Worm (Caenorhabditis elegans) whole organism, early embryonic: ENCODE data around the gene srj-25.

Source experiments
- B0310.2 ChIP-seq: sonication (generic microtip); optimal IDR thresholded peaks from 2 replicates; lab custom pipeline; 2016; ENCODE audit warnings: mild to moderate bottlenecking, missing genetic modification characterization, missing compliant biosample characterization
- F13C5.2 ChIP-seq: sonication (generic microtip); optimal IDR thresholded peaks from 2 replicates; lab custom pipeline; 2017; ENCODE audit warnings: mild to moderate bottlenecking, missing genetic modification characterization, inconsistent platforms, missing compliant biosample characterization
- aly-1 ChIP-seq: sonication (generic microtip); optimal IDR thresholded peaks from 2 replicates; lab custom pipeline; 2016; ENCODE audit warnings: missing genetic modification characterization, missing compliant biosample characterization
- ama-1 ChIP-seq: fragments of 150-350 bp; optimal IDR thresholded peaks from 2 replicates; lab custom pipeline; 2014
- ceh-13 ChIP-seq: fragments of 200-800 bp; sonication (Bioruptor generic); optimal IDR thresholded peaks from 2 replicates; lab custom pipeline; 2018; ENCODE audit warnings: mild to moderate bottlenecking, missing genetic modification characterization, missing compliant biosample characterization
- ceh-36 ChIP-seq: sonication (generic microtip); optimal IDR thresholded peaks from 2 replicates; lab custom pipeline; 2016; ENCODE audit warnings: missing genetic modification characterization, inconsistent platforms, missing compliant biosample characterization
- ets-7 ChIP-seq: sonication (generic microtip); optimal IDR thresholded peaks from 2 replicates; lab custom pipeline; 2016; ENCODE audit warnings: missing genotype, missing genetic modification characterization, missing compliant biosample characterization
- flt-1 ChIP-seq: fragments of 200-800 bp; sonication (Bioruptor generic); IDR thresholded peaks from 2 replicates; pipeline ENCODE4 v1.3.6; 2022; ENCODE audit warnings: missing genetic modification characterization, missing compliant biosample characterization
- hmbx-1 ChIP-seq: sonication (generic microtip); optimal IDR thresholded peaks from 2 replicates; lab custom pipeline; 2016; ENCODE audit warnings: mild to moderate bottlenecking, missing genetic modification characterization, missing compliant biosample characterization
- hmg-4 ChIP-seq: fragments of 200-800 bp; sonication (Bioruptor generic); optimal IDR thresholded peaks from 2 replicates; lab custom pipeline; 2018; ENCODE audit warnings: mild to moderate bottlenecking, missing genetic modification characterization, missing compliant biosample characterization
- hnd-1 ChIP-seq: sonication (generic microtip); optimal IDR thresholded peaks from 2 replicates; lab custom pipeline; 2016; ENCODE audit warnings: missing genetic modification characterization, missing compliant biosample characterization
- pes-1 ChIP-seq: fragments of 200-800 bp; sonication (Bioruptor generic); IDR thresholded peaks from 2 replicates; pipeline ENCODE4 v1.3.6; 2022; ENCODE audit warnings: missing genetic modification reagents, missing genetic modification characterization, missing compliant biosample characterization
- scrt-1 ChIP-seq: fragments of 200-800 bp; sonication (Bioruptor generic); IDR thresholded peaks from 2 replicates; pipeline ENCODE4 v1.3.6; 2022; ENCODE audit warnings: missing genetic modification characterization, missing compliant biosample characterization
- sea-1 ChIP-seq: fragments of 200-800 bp; sonication (Bioruptor generic); conservative IDR thresholded peaks from 2 replicates; pipeline ENCODE4 v1.3.6; 2022; ENCODE audit warnings: missing genetic modification characterization, missing compliant biosample characterization
- tbx-11 ChIP-seq: fragments of 200-800 bp; sonication (Bioruptor generic); IDR thresholded peaks from 2 replicates; pipeline ENCODE4 v1.3.6; 2022; ENCODE audit warnings: missing genetic modification characterization, missing compliant biosample characterization
- tbx-37 ChIP-seq: fragments of 200-800 bp; sonication (Bioruptor generic); conservative IDR thresholded peaks from 2 replicates; pipeline ENCODE4 v1.3.6; 2022; ENCODE audit warnings: missing genetic modification reagents, missing genetic modification characterization, missing compliant biosample characterization
- tra-4 ChIP-seq: sonication (generic microtip); optimal IDR thresholded peaks from 2 replicates; lab custom pipeline; 2017; ENCODE audit warnings: missing genetic modification characterization, missing compliant biosample characterization

Gene srj-25

DNA sequence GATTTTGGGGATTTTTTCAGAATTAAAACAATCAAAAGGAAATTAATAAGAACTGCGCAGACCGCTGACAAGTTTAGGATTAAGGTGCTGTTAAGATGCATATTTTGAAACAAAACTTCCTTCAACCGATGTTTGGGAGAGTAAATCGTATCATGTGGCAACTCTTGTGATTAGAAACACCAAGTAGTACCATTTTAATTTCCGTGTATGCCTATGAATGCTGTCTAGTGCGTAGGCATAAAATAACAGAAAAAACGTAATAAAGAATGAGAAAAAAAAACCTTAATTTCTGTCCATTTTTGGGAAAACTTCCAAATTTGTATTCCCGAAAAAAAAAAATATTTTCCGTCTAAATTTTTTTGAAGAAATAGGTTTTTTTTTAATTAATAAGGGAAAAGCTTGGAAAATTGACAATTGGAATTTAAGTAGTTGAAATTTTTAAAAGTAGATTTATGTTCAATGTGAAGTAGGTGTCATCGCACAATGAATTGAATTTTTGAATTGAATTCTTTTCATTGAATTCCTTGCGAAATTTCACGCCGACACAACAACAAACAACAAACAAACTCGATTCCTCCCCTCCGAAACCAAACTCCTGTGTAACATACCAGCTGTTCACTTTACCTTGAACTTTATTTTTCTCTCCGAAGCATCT lies 16.7 kb upstream of the srj-25 start, which contains the start of the genes str-262 and srp-1:
Gene str-262, minus strand, starts transcription at position 101 of the 655 bp plus-strand sequence.
Gene srp-1, plus strand, starts transcription at position 605 of the 655 bp plus-strand sequence.
- TF ChIP-seq aly-1 (tag; lab: Kevin White, UChicago) (no peak), sea-1 (GFP tag; lab: Robert Waterston, UW) (no peak), ceh-36 (no peak), tbx-37 (GFP tag; lab: Robert Waterston, UW) (no peak), flt-1 (GFP tag; lab: Robert Waterston, UW) (no peak), ama-1 (no peak), hnd-1 (tag; lab: Kevin White, UChicago) (no peak), hmg-4 (GFP tag; lab: Kevin White, UChicago) (no peak), tra-4 (no peak)

DNA sequence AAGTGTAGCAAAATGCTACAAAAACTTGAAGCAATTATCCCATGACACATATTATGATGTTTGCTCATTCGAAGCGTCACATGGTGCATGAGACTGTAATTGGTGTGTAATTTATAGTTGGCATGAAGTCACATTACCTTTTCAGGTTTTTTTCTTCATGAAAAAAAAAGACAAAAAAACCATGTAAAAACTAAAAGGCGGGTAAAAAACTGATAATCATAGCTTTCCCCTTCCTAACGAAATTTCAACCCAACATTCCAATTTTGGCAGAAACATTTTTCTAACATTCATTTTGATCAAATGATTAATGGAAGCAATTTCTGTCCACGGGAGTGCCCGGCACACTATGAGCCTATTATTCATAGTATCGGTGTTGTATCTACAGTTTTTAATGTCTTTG lies 12.0 kb upstream of the srj-25 start, which contains the start of gene sri-4:
Gene sri-4, plus strand, starts transcription at position 301 of the 400 bp plus-strand sequence.
- TF ChIP-seq ceh-36 = no peak
- no peak for TF ChIP-seq hnd-1 (tag; lab: Kevin White, UChicago)
- no peak for TF ChIP-seq F13C5.2 (tag; lab: Kevin White, UChicago)
- no peak for TF ChIP-seq flt-1 (GFP tag; lab: Robert Waterston, UW)
- TF ChIP-seq B0310.2 (tag; lab: Kevin White, UChicago) = no peak
- no peak for TF ChIP-seq tbx-37 (GFP tag; lab: Robert Waterston, UW)
- no peak for TF ChIP-seq tra-4
- TF ChIP-seq tbx-11 (GFP tag; lab: Robert Waterston, UW) = no peak
- TF ChIP-seq hmg-4 (GFP tag; lab: Kevin White, UChicago) = no peak
- no peak for TF ChIP-seq sea-1 (GFP tag; lab: Robert Waterston, UW)
- no peak for TF ChIP-seq ceh-13 (GFP tag; lab: Kevin White, UChicago)
- TF ChIP-seq ama-1 = no peak
- TF ChIP-seq aly-1 (tag; lab: Kevin White, UChicago) = no peak
- no peak for TF ChIP-seq scrt-1

DNA sequence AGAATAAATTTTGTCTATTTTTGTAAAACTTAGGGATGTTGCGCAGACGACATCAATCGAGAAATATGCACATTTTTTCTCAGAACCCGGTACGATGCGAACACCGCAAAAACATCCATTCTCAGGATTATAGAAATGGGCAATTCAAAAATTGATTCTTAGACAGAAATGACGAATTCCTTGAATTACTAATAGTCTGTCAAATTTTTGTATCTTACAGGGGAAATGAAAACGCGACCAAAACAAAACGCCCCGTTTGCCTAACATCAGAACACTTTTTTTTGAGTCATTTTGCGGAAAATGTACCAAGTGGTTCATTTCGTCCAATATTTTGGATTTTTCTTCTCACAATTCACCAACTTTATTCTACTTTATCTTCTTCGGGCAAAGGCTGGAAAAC lies 7.3 kb upstream of the srj-25 start, which contains the start of gene str-134:
Gene str-134, plus strand, starts transcription at position 301 of the 400 bp plus-strand sequence.
- TF ChIP-seq scrt-1 = no peak
- TF ChIP-seq F13C5.2 (tag; lab: Kevin White, UChicago) = no peak
- TF ChIP-seq ets-7 (tag; lab: Kevin White, UChicago) = no peak
- no peak for TF ChIP-seq sea-1 (GFP tag; lab: Robert Waterston, UW)
- TF ChIP-seq ama-1 = no peak
- TF ChIP-seq hnd-1 (tag; lab: Kevin White, UChicago) = no peak
- TF ChIP-seq tra-4 = no peak
- no peak for TF ChIP-seq flt-1 (GFP tag; lab: Robert Waterston, UW)
- TF ChIP-seq B0310.2 (tag; lab: Kevin White, UChicago) = no peak

DNA sequence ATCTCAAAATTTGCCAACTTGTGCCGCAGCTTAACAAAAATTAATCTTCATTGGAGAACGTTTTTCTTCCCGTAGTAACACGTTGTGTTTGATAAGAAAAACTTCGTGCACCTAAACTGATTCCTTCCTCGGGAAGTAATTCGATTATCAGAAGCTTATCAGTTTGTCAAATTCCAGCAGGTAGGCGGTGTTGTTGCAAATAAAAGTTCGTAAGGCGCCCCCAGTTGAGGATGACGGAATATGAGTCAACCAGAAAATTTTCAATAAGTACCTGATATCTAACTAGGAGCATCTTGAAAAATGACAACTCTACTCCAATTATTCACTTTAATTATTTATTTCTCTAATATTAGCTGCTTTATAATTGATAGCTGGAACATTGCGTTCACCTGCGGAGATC lies 5.7 kb upstream of the srj-25 start, which contains the start of gene C05E4.7:
Gene C05E4.7, plus strand, starts transcription at position 301 of the 400 bp plus-strand sequence.
- TF ChIP-seq hmg-4 (GFP tag; lab: Kevin White, UChicago) (no peak), ets-7 (tag; lab: Kevin White, UChicago) (no peak), scrt-1 (no peak), pes-1 (GFP tag; lab: Robert Waterston, UW) (no peak), aly-1 (tag; lab: Kevin White, UChicago) (no peak), sea-1 (GFP tag; lab: Robert Waterston, UW) (no peak), F13C5.2 (tag; lab: Kevin White, UChicago) (no peak), tbx-11 (GFP tag; lab: Robert Waterston, UW) (no peak), ama-1 (no peak), B0310.2 (tag; lab: Kevin White, UChicago) (no peak), tra-4 (no peak), flt-1 (GFP tag; lab: Robert Waterston, UW) (no peak), ceh-36 (no peak), tbx-37 (GFP tag; lab: Robert Waterston, UW) (no peak)

DNA sequence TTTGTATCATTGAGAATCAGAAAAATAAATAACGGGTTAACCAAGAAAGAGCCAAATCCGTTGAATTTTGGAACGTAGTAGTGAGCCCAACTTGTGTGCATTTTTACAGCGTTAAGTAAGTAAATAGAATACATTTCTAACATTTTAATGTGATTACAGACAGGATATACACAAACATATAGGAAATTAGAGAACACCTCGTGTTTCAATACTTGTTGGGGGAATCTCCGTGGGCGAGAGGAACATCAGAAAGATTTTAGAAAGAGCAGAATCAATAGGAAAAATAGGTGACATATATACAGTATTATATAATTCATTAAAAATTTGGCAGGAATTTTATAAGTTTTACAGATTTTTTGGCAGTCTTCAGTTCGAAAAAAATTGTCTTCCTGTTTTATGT lies 2.7 kb upstream of the srj-25 start, which contains the start of gene srj-24:
Gene srj-24, minus strand, starts transcription at position 101 of the 400 bp plus-strand sequence.
- no peak for TF ChIP-seq hmg-4 (GFP tag; lab: Kevin White, UChicago)
- no peak for TF ChIP-seq pes-1 (GFP tag; lab: Robert Waterston, UW)
- TF ChIP-seq B0310.2 (tag; lab: Kevin White, UChicago) = no peak
- TF ChIP-seq ceh-36 = no peak
- TF ChIP-seq scrt-1 = no peak
- no peak for TF ChIP-seq hmbx-1 (tag; lab: Kevin White, UChicago)
- no peak for TF ChIP-seq ama-1
- no peak for TF ChIP-seq ets-7 (tag; lab: Kevin White, UChicago)
- no peak for TF ChIP-seq F13C5.2 (tag; lab: Kevin White, UChicago)

DNA sequence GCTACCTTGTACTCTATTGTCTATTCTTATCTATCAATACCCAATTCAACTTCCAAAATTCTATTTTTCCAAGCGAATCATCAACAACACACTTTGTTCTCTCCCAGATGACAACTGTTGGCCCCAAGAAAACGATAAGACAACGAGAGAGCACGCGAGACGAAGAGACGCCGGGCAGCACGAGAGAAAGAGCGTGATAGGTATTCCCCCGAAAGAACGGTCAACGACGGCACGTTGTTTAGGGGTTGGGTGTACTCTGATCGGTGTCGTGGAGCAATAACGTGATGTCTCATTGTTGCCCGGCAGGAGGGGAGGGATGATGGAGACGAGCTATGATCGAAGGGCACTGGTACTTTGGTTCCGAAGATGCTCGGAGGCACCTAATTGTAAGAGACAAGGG lies 4.7 kb downstream of the srj-25 start:
- TF ChIP-seq ceh-36 (no peak), tbx-37 (GFP tag; lab: Robert Waterston, UW) (no peak), tbx-11 (GFP tag; lab: Robert Waterston, UW) (no peak), sea-1 (GFP tag; lab: Robert Waterston, UW) (no peak), B0310.2 (tag; lab: Kevin White, UChicago) (no peak)

DNA sequence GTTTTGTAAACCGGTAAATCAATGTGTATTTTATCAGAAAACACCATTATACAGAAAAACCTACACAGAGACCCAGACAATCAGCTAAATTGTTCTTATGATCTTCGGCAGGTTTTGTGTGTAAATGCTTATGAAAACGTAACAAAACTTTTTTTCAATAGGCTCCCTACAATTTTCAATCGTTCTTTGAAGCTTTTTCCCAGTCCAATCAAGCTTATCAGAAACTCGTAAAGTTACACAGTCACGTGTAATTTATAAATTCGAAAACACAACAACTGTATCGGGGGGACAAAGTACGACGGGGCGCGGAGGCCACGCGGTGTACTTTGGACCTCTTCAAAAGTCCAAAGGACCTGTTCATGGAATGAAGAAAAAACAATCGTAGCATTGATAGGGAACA lies 5.9 kb downstream of the srj-25 start:
- no peak for TF ChIP-seq ceh-13 (GFP tag; lab: Kevin White, UChicago)
- no peak for TF ChIP-seq B0310.2 (tag; lab: Kevin White, UChicago)
- TF ChIP-seq ama-1 = no peak
- no peak for TF ChIP-seq tbx-11 (GFP tag; lab: Robert Waterston, UW)
- no peak for TF ChIP-seq hnd-1 (tag; lab: Kevin White, UChicago)
- no peak for TF ChIP-seq tbx-37 (GFP tag; lab: Robert Waterston, UW)
- TF ChIP-seq ets-7 (tag; lab: Kevin White, UChicago) = no peak
- TF ChIP-seq scrt-1 = no peak
- TF ChIP-seq aly-1 (tag; lab: Kevin White, UChicago) = no peak
- no peak for TF ChIP-seq hmbx-1 (tag; lab: Kevin White, UChicago)
- TF ChIP-seq tra-4 = no peak
- TF ChIP-seq sea-1 (GFP tag; lab: Robert Waterston, UW) = no peak
- TF ChIP-seq flt-1 (GFP tag; lab: Robert Waterston, UW) = no peak
- TF ChIP-seq ceh-36 = no peak
- no peak for TF ChIP-seq F13C5.2 (tag; lab: Kevin White, UChicago)
- no peak for TF ChIP-seq hmg-4 (GFP tag; lab: Kevin White, UChicago)
